Fruit fly (Drosophila melanogaster) Kc167 (cell line): ENCODE results near the gene CG14852.

ENCODE experiments used
- Sin3A ChIP-seq: fragments of >200 bp; optimal IDR thresholded peaks from 2 replicates; lab custom pipeline; 2018; ENCODE audit warnings: missing external identifiers
- h ChIP-seq: fragments of >200 bp; optimal IDR thresholded peaks from 3 replicates; lab custom pipeline; 2018; ENCODE audit warnings: missing external identifiers
- psq ChIP-seq: fragments of >200 bp; optimal IDR thresholded peaks from 2 replicates; lab custom pipeline; 2017; ENCODE audit warnings: missing external identifiers
- ttk ChIP-seq: sonication (Bioruptor generic); optimal IDR thresholded peaks from 2 replicates; lab custom pipeline; 2017; ENCODE audit warnings: missing external identifiers

DNA sequence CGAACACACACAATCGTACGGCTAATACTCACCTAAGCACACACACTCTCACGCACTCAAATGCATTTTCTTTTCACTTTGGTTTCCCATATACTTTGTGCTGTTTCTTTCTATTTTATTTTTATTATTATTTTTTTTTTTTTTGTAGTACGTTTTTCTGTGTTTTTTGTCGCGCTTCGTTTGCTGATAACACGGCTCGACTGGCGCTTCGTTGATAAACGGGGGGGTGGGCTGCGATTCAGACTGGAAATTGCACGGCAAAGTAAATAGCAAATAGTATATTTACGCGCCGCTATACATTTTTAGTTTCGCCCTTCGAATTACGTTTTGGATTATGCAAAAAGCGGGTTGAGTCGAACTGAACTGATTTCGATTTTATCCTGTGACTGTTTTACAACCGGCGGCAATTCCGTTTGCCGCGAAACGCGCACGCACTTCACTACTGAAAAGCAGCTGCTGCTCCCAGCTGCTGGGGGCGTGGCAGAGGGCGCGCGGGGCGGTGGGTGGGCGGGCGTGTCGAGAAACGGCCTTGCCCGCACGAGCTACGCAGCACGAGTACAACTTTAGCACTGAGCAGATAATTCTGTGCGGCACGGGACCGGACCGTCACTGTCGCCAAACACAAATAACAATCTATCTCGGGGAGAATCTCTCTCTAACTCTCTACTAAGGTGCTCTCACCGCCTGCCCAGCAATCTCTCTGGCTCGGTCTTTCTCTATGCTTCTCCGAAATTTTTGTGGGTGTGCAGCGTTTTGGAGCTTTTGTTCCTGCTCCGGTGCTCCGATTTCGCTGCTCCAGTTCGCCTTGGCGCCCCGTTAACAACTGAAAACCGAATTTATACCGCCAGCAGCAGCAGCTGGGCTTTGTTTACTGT is 8.0 kb upstream of the CG14852 start, which contains the start of gene Pde6:
- TF ChIP-seq ttk (lab: Kevin White, UChicago) (no peak), Sin3A (lab: Kevin White, UChicago) (no peak), psq (lab: Kevin White, UChicago) (no peak), h (lab: Kevin White, UChicago) (no peak)
